Worm (Caenorhabditis elegans) whole organism, L2 larva: ENCODE measurements around the gene srg-13.

ENCODE experiments used
- C34F6.9 ChIP-seq: fragments of 150-350 bp; optimal IDR thresholded peaks from 2 replicates; lab custom pipeline; 2014; ENCODE audit warnings: missing biosample characterization, missing genetic modification characterization
- ama-1 ChIP-seq: fragments of 150-350 bp; optimal IDR thresholded peaks from 2 replicates; lab custom pipeline; 2018; ENCODE audit warnings: inconsistent platforms
- egl-27 ChIP-seq: sonication (generic microtip); optimal IDR thresholded peaks from 3 replicates; lab custom pipeline; 2017; ENCODE audit warnings: missing biosample characterization, missing genetic modification reagents, missing genetic modification characterization
- elt-3 ChIP-seq: sonication (generic microtip); optimal IDR thresholded peaks from 2 replicates; lab custom pipeline; 2017; ENCODE audit warnings: missing biosample characterization, missing genetic modification characterization
- nhr-11 ChIP-seq: fragments of 150-350 bp; optimal IDR thresholded peaks from 2 replicates; lab custom pipeline; 2014; ENCODE audit warnings: missing biosample characterization, missing genetic modification characterization
- nhr-25 ChIP-seq: fragments of 150-350 bp; sonication (generic microtip); optimal IDR thresholded peaks from 3 replicates; lab custom pipeline; 2014; ENCODE audit warnings: missing biosample characterization, missing genetic modification characterization
- nhr-6 ChIP-seq: fragments of 150-350 bp; optimal IDR thresholded peaks from 2 replicates; lab custom pipeline; 2014; ENCODE audit warnings: missing biosample characterization, missing genetic modification characterization

DNA sequence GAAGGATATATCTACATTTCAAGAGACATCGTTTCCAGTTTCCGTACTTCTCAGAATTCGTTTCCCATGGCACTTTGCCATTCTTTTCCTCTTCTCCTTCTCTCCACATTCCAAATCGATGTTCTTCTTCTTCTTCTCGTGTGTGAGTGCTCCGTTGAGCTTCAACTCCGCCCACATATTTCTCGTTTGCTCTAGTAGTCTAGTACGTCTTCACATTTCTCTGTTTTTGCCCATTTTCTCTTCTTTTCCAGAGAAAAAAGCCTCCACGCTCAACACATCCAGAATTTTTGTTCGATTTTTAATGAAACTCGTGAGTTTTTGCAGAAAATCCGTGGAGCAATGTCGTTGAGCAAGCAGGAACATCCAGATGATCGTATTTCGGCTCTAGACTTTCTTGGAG, 36.9 kb downstream of the srg-13 start, which contains the start of gene T04A8.18:
- TF ChIP-seq nhr-25 (tag; lab: Kevin White, UChicago): no peak
- TF ChIP-seq C34F6.9 (tag; lab: Kevin White, UChicago): no peak
- no peak for TF ChIP-seq nhr-11 (tag; lab: Kevin White, UChicago)
- no peak for TF ChIP-seq nhr-6 (tag; lab: Kevin White, UChicago)
- TF ChIP-seq elt-3: no peak
- TF ChIP-seq egl-27 (tag; lab: Kevin White, UChicago): no peak
- no peak for TF ChIP-seq ama-1 (lab: Kevin White, UChicago)
